Worm (Caenorhabditis elegans): ENCODE results near the gene dph-1.

The dph-1 gene

DNA sequence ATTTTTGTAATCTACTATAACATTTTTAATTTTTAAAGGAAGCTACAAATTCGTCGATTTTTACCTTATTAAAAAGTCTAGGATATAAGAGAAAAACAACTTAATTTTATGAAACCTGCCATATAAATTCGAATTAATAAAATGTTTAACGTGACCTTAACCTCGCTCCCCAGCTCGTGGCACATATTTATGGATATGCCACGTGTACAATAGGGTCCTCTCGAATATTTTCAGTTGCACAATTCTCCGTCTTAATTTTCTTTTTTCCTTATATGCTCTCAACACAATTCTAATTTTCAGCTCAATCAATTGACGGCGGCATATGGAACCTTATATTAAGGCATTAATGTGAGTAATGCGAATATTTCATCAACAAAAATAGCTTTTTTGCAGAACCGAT, 29.6 kb downstream of the dph-1 start, which contains the start of gene F34D10.4:
Gene F34D10.4, plus strand, starts transcription at position 301 of the 400 bp plus-strand sequence.
- TF ChIP-seq mdl-1 (tag; optimal IDR thresholded peaks at IDR 0.05): no peak
- TF ChIP-seq lsy-2 (tag; optimal IDR thresholded peaks at IDR 0.05): no peak
- TF ChIP-seq nhr-10 (tag; optimal IDR thresholded peaks at IDR 0.05): no peak
- TF ChIP-seq ceh-16 (tag; optimal IDR thresholded peaks at IDR 0.05): no peak
- no peak for TF ChIP-seq nhr-12 (tag; optimal IDR thresholded peaks at IDR 0.05)
- TF ChIP-seq nhr-11 (tag; optimal IDR thresholded peaks at IDR 0.05): no peak
- no peak for TF ChIP-seq peb-1 (tag; optimal IDR thresholded peaks at IDR 0.05)
- no peak for TF ChIP-seq nhr-21 (tag; optimal IDR thresholded peaks at IDR 0.05)
- TF ChIP-seq elt-1 (tag; optimal IDR thresholded peaks at IDR 0.05): no peak
- TF ChIP-seq zag-1 (tag; optimal IDR thresholded peaks at IDR 0.05): no peak
- TF ChIP-seq alr-1 (tag; optimal IDR thresholded peaks at IDR 0.05): no peak
- no peak for TF ChIP-seq Y55F3AM.14 (GFP tag; optimal IDR thresholded peaks at IDR 0.05)

DNA sequence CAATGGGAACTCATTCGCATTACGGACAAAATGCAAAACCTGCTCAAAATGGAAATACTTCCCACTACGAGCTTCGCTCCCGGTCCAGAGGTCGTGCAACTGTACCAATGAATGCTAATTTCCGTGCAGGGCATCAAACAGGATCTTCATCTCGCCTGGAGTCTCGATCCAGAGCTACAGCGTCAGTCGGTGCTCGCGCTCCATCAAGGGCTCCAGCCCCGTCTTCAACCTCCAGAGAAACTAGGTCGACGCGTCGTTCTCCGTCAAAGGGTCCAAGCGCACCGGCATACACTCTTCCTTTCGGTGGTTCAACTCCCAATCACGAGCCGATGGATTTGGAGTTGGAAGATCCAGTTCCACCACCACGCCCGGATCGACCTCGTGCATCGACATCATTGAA, 31.1 kb downstream of the dph-1 start:
- TF ChIP-seq skn-1 (tag; optimal IDR thresholded peaks at IDR 0.05) (no peak), alr-1 (tag; optimal IDR thresholded peaks at IDR 0.05) (no peak), nhr-129 (tag; optimal IDR thresholded peaks at IDR 0.05) (no peak), ZK546.5 (tag; optimal IDR thresholded peaks at IDR 0.05) (no peak), sma-3 (GFP tag; optimal IDR thresholded peaks at IDR 0.05) (no peak), nhr-23 (tag; optimal IDR thresholded peaks at IDR 0.05) (no peak), aly-2 (tag; optimal IDR thresholded peaks at IDR 0.05) (no peak), sem-4 (tag; optimal IDR thresholded peaks at IDR 0.05) (no peak), ceh-16 (tag; optimal IDR thresholded peaks at IDR 0.05) (no peak), nhr-6 (tag; optimal IDR thresholded peaks at IDR 0.05) (no peak), nhr-237 (tag; optimal IDR thresholded peaks at IDR 0.05) (no peak), F13H6.1 (tag; optimal IDR thresholded peaks at IDR 0.05) (no peak), nhr-21 (tag; optimal IDR thresholded peaks at IDR 0.05) (no peak), Y55F3AM.14 (GFP tag; optimal IDR thresholded peaks at IDR 0.05) (no peak), sma-9 (GFP tag; optimal IDR thresholded peaks at IDR 0.05) (no peak), sma-9 (tag; optimal IDR thresholded peaks at IDR 0.05) (no peak), peb-1 (tag; optimal IDR thresholded peaks at IDR 0.05) (no peak), lin-39 (tag; optimal IDR thresholded peaks at IDR 0.05) (no peak)

DNA sequence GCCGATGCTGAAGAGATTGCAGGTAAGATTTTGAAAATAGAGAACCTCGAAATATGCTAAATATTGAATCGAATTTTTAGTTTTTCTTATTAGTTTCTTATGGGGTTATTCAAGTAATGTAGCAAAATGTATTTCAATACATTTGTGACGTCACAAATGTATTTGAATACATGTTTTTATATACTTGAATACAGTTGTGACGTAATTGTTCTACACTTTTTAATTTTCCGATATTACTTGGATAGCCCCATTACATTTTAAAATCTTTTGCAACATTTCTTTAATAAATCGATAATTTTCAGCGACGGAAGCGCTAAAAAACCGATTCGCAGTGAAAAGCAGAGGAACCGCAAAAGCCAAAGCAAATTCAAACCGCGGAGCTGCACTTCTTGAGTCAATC, 31.6 kb downstream of the dph-1 start:
- no peak for TF ChIP-seq F13H6.1 (tag; optimal IDR thresholded peaks at IDR 0.05)
- TF ChIP-seq blmp-1 (tag; optimal IDR thresholded peaks at IDR 0.05; ENCODE audit: insufficient read depth): no peak
- TF ChIP-seq Y55F3AM.14 (GFP tag; optimal IDR thresholded peaks at IDR 0.05): no peak
- no peak for TF ChIP-seq lin-11 (tag; optimal IDR thresholded peaks at IDR 0.05)
- TF ChIP-seq zag-1 (tag; optimal IDR thresholded peaks at IDR 0.05): no peak
- no peak for TF ChIP-seq mbf-1 (tag; optimal IDR thresholded peaks at IDR 0.05)
- TF ChIP-seq fos-1 (tag; optimal IDR thresholded peaks at IDR 0.05): no peak
- no peak for TF ChIP-seq nhr-12 (tag; optimal IDR thresholded peaks at IDR 0.05)
- TF ChIP-seq lin-39 (tag; optimal IDR thresholded peaks at IDR 0.05): no peak
- TF ChIP-seq R02D3.7 (tag; optimal IDR thresholded peaks at IDR 0.05): no peak
- TF ChIP-seq mdl-1 (tag; optimal IDR thresholded peaks at IDR 0.05): no peak
- TF ChIP-seq nhr-129 (tag; optimal IDR thresholded peaks at IDR 0.05): no peak
- TF ChIP-seq peb-1 (tag; optimal IDR thresholded peaks at IDR 0.05): no peak
- no peak for TF ChIP-seq ztf-1 (GFP tag; conservative IDR thresholded peaks at IDR 0.05)
- no peak for TF ChIP-seq ZK546.5 (tag; optimal IDR thresholded peaks at IDR 0.05)
- TF ChIP-seq lin-13 (GFP tag; optimal IDR thresholded peaks at IDR 0.05): no peak
- no peak for TF ChIP-seq skn-1 (tag; optimal IDR thresholded peaks at IDR 0.05)
- no peak for TF ChIP-seq C34F6.9 (tag; optimal IDR thresholded peaks at IDR 0.05)
- TF ChIP-seq nhr-10 (tag; optimal IDR thresholded peaks at IDR 0.05): no peak
- no peak for TF ChIP-seq nhr-77 (tag; optimal IDR thresholded peaks at IDR 0.05)

DNA sequence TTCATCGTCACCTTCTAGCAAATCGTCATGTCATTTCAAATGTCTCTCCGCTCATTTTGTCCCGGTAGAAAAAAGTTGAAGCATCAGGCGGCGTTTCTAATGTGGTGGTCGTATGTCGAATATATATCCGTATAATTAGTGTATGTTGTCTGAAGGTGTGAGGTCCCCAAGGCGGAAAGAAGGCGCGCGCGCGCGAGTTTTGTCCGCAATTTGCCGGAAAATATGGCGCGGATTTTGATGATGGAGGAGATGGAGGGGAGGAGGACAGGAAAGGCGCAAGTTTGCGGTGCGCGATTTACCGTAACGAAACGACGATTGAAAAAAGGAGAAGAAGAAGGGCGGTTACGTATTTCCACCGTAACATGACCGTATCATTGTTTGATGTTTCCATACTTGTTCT, 35.4 kb downstream of the dph-1 start:
- TF ChIP-seq sma-9 (GFP tag; optimal IDR thresholded peaks at IDR 0.05) (no peak), sma-9 (tag; optimal IDR thresholded peaks at IDR 0.05) (no peak), lin-13 (GFP tag; optimal IDR thresholded peaks at IDR 0.05) (no peak), nhr-77 (tag; optimal IDR thresholded peaks at IDR 0.05) (no peak), nhr-10 (tag; optimal IDR thresholded peaks at IDR 0.05) (no peak), nhr-25 (tag; optimal IDR thresholded peaks at IDR 0.05) (no peak), ceh-16 (tag; optimal IDR thresholded peaks at IDR 0.05) (no peak), ztf-4 (tag; optimal IDR thresholded peaks at IDR 0.05) (no peak), Y55F3AM.14 (GFP tag; optimal IDR thresholded peaks at IDR 0.05) (no peak), ztf-1 (GFP tag; conservative IDR thresholded peaks at IDR 0.05) (no peak), peb-1 (tag; optimal IDR thresholded peaks at IDR 0.05) (no peak), C34F6.9 (tag; optimal IDR thresholded peaks at IDR 0.05) (no peak)
